Fruit fly (Drosophila melanogaster): Measurements from ENCODE around the gene Dronc.

- no peak for TF ChIP-seq CTCF (optimal IDR thresholded peaks at IDR 0.05)
- no peak for TF ChIP-seq CG8478 (optimal IDR thresholded peaks at IDR 0.05)
Observed at dm6 chr3L:9927169-9927568, 41.1 kb upstream of the Dronc start.

Measured in S2 (cell line).